Fruit fly (Drosophila melanogaster) whole organism, wandering third instar larva: ENCODE measurements around the gene mAChR-C.
A peak's percentile ranks its signal among the peaks of the same experiment; 100 is the strongest.

ENCODE experiments used
- CG32264 ChIP-seq: fragments of 200-800 bp; sonication (Bioruptor generic); optimal IDR thresholded peaks from 2 replicates; lab custom pipeline; 2016; ENCODE audit warnings: missing biosample characterization, missing genetic modification characterization
- CG9705 ChIP-seq: fragments of 200-800 bp; sonication (Bioruptor generic); optimal IDR thresholded peaks from 2 replicates; lab custom pipeline; 2018; ENCODE audit warnings: missing biosample characterization, mild to moderate bottlenecking, missing genetic modification characterization
- CrebA ChIP-seq: fragments of 200-800 bp; sonication (Bioruptor generic); optimal IDR thresholded peaks from 2 replicates; lab custom pipeline; 2016; ENCODE audit warnings: missing biosample characterization, mild to moderate bottlenecking, missing genetic modification characterization, borderline replicate concordance
- Dfd ChIP-seq: fragments of >200 bp; optimal IDR thresholded peaks from 2 replicates; lab custom pipeline; 2017; ENCODE audit warnings: missing biosample characterization, missing genetic modification characterization
- Dif ChIP-seq: fragments of 200-275, 200-300 bp; sonication (Bioruptor generic); optimal IDR thresholded peaks from 2 replicates; lab custom pipeline; 2018; ENCODE audit warnings: missing biosample characterization, missing genetic modification characterization; ENCODE audit not compliant: partially characterized antibody
- GATAd ChIP-seq: sonication (Bioruptor generic); optimal IDR thresholded peaks from 2 replicates; lab custom pipeline; 2016; ENCODE audit warnings: missing biosample characterization, missing genetic modification characterization
- HLH106 ChIP-seq: fragments of 200-800 bp; optimal IDR thresholded peaks from 3 replicates; lab custom pipeline; 2019; ENCODE audit warnings: missing biosample characterization, mild to moderate bottlenecking, missing genetic modification characterization, moderate library complexity
- Hnf4 ChIP-seq: fragments of 200-800 bp; sonication (Bioruptor generic); optimal IDR thresholded peaks from 2 replicates; lab custom pipeline; 2016; ENCODE audit warnings: missing biosample characterization, mild to moderate bottlenecking, missing genetic modification characterization
- Hr78 ChIP-seq: fragments of >200 bp; optimal IDR thresholded peaks from 2 replicates; lab custom pipeline; 2017; ENCODE audit warnings: missing biosample characterization, missing genetic modification characterization
- Hr83 ChIP-seq: fragments of 200-300 bp; sonication (Bioruptor generic); optimal IDR thresholded peaks from 2 replicates; lab custom pipeline; 2016; ENCODE audit warnings: missing biosample characterization, mild to moderate bottlenecking, missing genetic modification characterization, moderate library complexity; ENCODE audit not compliant: poor library complexity, severe bottlenecking
- Jra ChIP-seq: sonication (Bioruptor generic); optimal IDR thresholded peaks from 2 replicates; lab custom pipeline; 2016; ENCODE audit warnings: missing biosample characterization, missing genetic modification characterization
- Mio ChIP-seq: sonication (Bioruptor generic); optimal IDR thresholded peaks from 2 replicates; lab custom pipeline; 2016; ENCODE audit warnings: missing biosample characterization, missing genetic modification characterization
- Myc ChIP-seq: fragments of >200 bp; optimal IDR thresholded peaks from 2 replicates; lab custom pipeline; 2017
- N ChIP-seq: fragments of >200 bp; optimal IDR thresholded peaks from 2 replicates; lab custom pipeline; 2018; ENCODE audit warnings: missing biosample characterization, missing external identifiers, missing genetic modification characterization
- OdsH ChIP-seq: fragments of 200-800 bp; sonication (Bioruptor generic); optimal IDR thresholded peaks from 2 replicates; lab custom pipeline; 2016; ENCODE audit warnings: missing biosample characterization, mild to moderate bottlenecking, missing genetic modification characterization
- Rel ChIP-seq, 2 experiments: fragments of 200-800 bp; sonication (Bioruptor generic) in 1 of 2; optimal IDR thresholded peaks; 2 replicates in 1 of 2; 3 replicates in 1 of 2; lab custom pipeline; 2016 to 2019; ENCODE audit warnings: mild to moderate bottlenecking in 2 of 2, missing biosample characterization in 2 of 2, missing genetic modification characterization in 2 of 2, moderate library complexity in 1 of 2
- Sp1 ChIP-seq: fragments of 200-800 bp; sonication (Bioruptor generic); optimal IDR thresholded peaks from 3 replicates; lab custom pipeline; 2019; ENCODE audit warnings: missing biosample characterization, mild to moderate bottlenecking, missing genetic modification characterization, moderate library complexity
- Vsx2 ChIP-seq: fragments of 200-300, 225-300 bp; sonication (Bioruptor generic); optimal IDR thresholded peaks from 2 replicates; lab custom pipeline; 2018; ENCODE audit warnings: missing biosample characterization, missing genetic modification characterization; ENCODE audit not compliant: partially characterized antibody
- br ChIP-seq: fragments of 200-800 bp; sonication (Bioruptor generic); optimal IDR thresholded peaks from 2 replicates; lab custom pipeline; 2016; ENCODE audit warnings: missing biosample characterization, missing genetic modification characterization
- brk ChIP-seq: fragments of 200-800 bp; sonication (Bioruptor generic); optimal IDR thresholded peaks from 2 replicates; lab custom pipeline; 2016; ENCODE audit warnings: missing biosample characterization, mild to moderate bottlenecking, missing genetic modification characterization
- dl ChIP-seq, 2 experiments: fragments of 175-275, 200-275 bp in 1 of 2; fragments of 200-275 bp in 1 of 2; sonication (Bioruptor generic); optimal IDR thresholded peaks; lab custom pipeline; 2018; ENCODE audit warnings: mild to moderate bottlenecking in 2 of 2, missing biosample characterization in 2 of 2, missing genetic modification characterization in 2 of 2, moderate library complexity in 2 of 2; ENCODE audit not compliant: partially characterized antibody in 2 of 2, insufficient read depth in 1 of 2
- dmrt93B ChIP-seq: fragments of 200-800 bp; sonication (Bioruptor generic); optimal IDR thresholded peaks from 2 replicates; lab custom pipeline; 2018; ENCODE audit warnings: missing biosample characterization, mild to moderate bottlenecking, missing genetic modification characterization
- dsf ChIP-seq: sonication (Bioruptor generic); optimal IDR thresholded peaks from 2 replicates; lab custom pipeline; 2016; ENCODE audit warnings: missing biosample characterization, missing genetic modification characterization, borderline replicate concordance
- ey ChIP-seq: fragments of 200-800 bp; sonication (Bioruptor generic); optimal IDR thresholded peaks from 2 replicates; lab custom pipeline; 2016; ENCODE audit warnings: missing biosample characterization, missing genetic modification characterization
- foxo ChIP-seq, 2 experiments: fragments of 200-800 bp; sonication (Bioruptor generic); optimal IDR thresholded peaks; 2 replicates in 1 of 2; 3 replicates in 1 of 2; lab custom pipeline; 2016 to 2017; ENCODE audit warnings: missing biosample characterization in 2 of 2, missing genetic modification characterization in 2 of 2
- fru ChIP-seq: fragments of 200-800 bp; sonication (Bioruptor generic); optimal IDR thresholded peaks from 3 replicates; lab custom pipeline; 2016; ENCODE audit warnings: missing biosample characterization, mild to moderate bottlenecking, missing genetic modification characterization
- h ChIP-seq: fragments of 200-800 bp; sonication (Bioruptor generic); optimal IDR thresholded peaks from 3 replicates; lab custom pipeline; 2016; ENCODE audit warnings: missing biosample characterization, mild to moderate bottlenecking, missing genetic modification characterization
- jim ChIP-seq: fragments of 175-275, 200-325 bp; sonication (Bioruptor generic); optimal IDR thresholded peaks from 2 replicates; lab custom pipeline; 2016; ENCODE audit warnings: missing biosample characterization, mild to moderate bottlenecking, missing genetic modification characterization
- lola ChIP-seq: fragments of >200 bp; optimal IDR thresholded peaks from 2 replicates; lab custom pipeline; 2017; ENCODE audit warnings: missing biosample characterization, missing genetic modification characterization
- pan ChIP-seq: fragments of >200 bp; optimal IDR thresholded peaks from 2 replicates; lab custom pipeline; 2017
- psq ChIP-seq: fragments of 200-800 bp; sonication (Bioruptor generic); optimal IDR thresholded peaks from 3 replicates; lab custom pipeline; 2017; ENCODE audit warnings: missing biosample characterization, mild to moderate bottlenecking, missing genetic modification characterization, moderate library complexity
- rgr ChIP-seq: fragments of 200-800 bp; sonication (Bioruptor generic); optimal IDR thresholded peaks from 3 replicates; lab custom pipeline; 2016; ENCODE audit warnings: missing biosample characterization, mild to moderate bottlenecking, missing genetic modification characterization
- sage ChIP-seq: fragments of 200-800 bp; sonication (Bioruptor generic); optimal IDR thresholded peaks from 2 replicates; lab custom pipeline; 2016; ENCODE audit warnings: missing biosample characterization, mild to moderate bottlenecking, missing genetic modification characterization
- sv ChIP-seq: fragments of 200-800 bp; sonication (Bioruptor generic); optimal IDR thresholded peaks from 3 replicates; lab custom pipeline; 2016; ENCODE audit warnings: missing biosample characterization, missing genetic modification characterization
- tai ChIP-seq: sonication (Bioruptor generic); optimal IDR thresholded peaks from 2 replicates; lab custom pipeline; 2016; ENCODE audit warnings: missing biosample characterization, missing genetic modification characterization
- usp ChIP-seq: fragments of >200 bp; optimal IDR thresholded peaks from 2 replicates; lab custom pipeline; 2017; ENCODE audit warnings: missing biosample characterization, missing genetic modification characterization
- woc ChIP-seq: sonication (Bioruptor generic); optimal IDR thresholded peaks from 2 replicates; lab custom pipeline; 2016; ENCODE audit warnings: missing biosample characterization, mild to moderate bottlenecking, missing genetic modification characterization

mAChR-C gene

dm6 chrX:6863289-6863938, 30.9 kb upstream of the mAChR-C start, which contains the start of gene CG43736 (continued):
- TF ChIP-seq HLH106 (tag; lab: Kevin White, UChicago) (peak; percentile 95), GATAd (GFP tag; lab: Kevin White, UChicago) (no peak), brk (GFP tag; lab: Kevin White, UChicago) (peak; percentile 23), CG32264 (GFP tag; lab: Kevin White, UChicago) (peak; percentile 70), jim (GFP tag; lab: Kevin White, UChicago) (no peak), Hnf4 (peak; percentile 81)

dm6 chrX:6862521-6863288, 30.2 kb upstream of the mAChR-C start:
- TF ChIP-seq dl (GFP tag; optimal IDR thresholded peaks at IDR 0.05; lab: Kevin White, UChicago; ENCODE audit: insufficient read depth in 1 of 2, partially characterized antibody in 2 of 2) (no peak), br (GFP tag; lab: Kevin White, UChicago) (peak; percentile 14), Dif (GFP tag; lab: Kevin White, UChicago) (no peak), sv (GFP tag; lab: Kevin White, UChicago) (no peak), Rel (GFP tag; optimal IDR thresholded peaks at IDR 0.05; lab: Kevin White, UChicago) (no peak), Rel (tag; optimal IDR thresholded peaks at IDR 0.05; lab: Kevin White, UChicago) (peak; percentile 50), CG9705 (no peak), h (GFP tag; lab: Kevin White, UChicago) (peak; percentile 8), Jra (GFP tag; lab: Kevin White, UChicago) (peak; percentile 30), psq (GFP tag; lab: Kevin White, UChicago) (peak; percentile 95), jim (GFP tag; lab: Kevin White, UChicago) (no peak), Myc (lab: Kevin White, UChicago) (no peak), brk (GFP tag; lab: Kevin White, UChicago) (no peak), pan (lab: Kevin White, UChicago) (no peak), GATAd (GFP tag; lab: Kevin White, UChicago) (no peak), Hr78 (no peak), Hr83 (GFP tag; lab: Kevin White, UChicago) (no peak), sage (peak; percentile 67), Mio (GFP tag; lab: Kevin White, UChicago) (no peak), dsf (no peak), HLH106 (tag; lab: Kevin White, UChicago) (no peak), Vsx2 (peak; percentile 69), tai (GFP tag; lab: Kevin White, UChicago) (peak; percentile 15), Dfd (no peak), rgr (peak; percentile 21), N (GFP tag; lab: Kevin White, UChicago) (peak; percentile 28), Sp1 (no peak), CG32264 (GFP tag; lab: Kevin White, UChicago) (no peak)

DNA sequence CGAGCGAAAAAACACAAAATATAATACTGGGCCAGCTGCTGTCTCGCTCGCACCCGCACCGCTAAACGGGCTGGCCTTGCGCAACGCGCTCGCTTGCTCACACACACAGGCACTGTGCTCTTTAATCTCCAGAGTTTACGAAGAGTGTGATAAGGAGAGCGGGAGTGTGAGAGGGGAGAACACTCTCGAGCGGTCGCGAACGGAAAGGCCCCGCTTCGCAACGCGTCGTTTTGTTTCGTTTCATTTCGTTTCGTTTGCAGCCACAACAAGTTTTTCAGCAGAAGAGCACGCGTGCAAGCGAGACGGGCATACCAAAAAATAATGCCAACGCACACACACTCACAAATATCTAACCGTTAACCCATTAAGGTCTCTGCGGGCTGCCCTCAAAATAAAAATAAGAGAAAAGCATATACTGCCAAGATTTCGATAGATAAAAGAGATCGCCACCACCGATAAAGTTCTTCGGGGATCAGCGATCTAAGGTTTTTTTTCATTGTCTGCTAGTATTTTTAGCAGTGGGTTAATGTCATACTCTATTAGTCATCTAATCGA, 29.1 kb upstream of the mAChR-C start:
- peak; percentile 85 for TF ChIP-seq HLH106 (tag; lab: Kevin White, UChicago)
- peak; percentile 49 for TF ChIP-seq woc (GFP tag; lab: Kevin White, UChicago)
- no peak for TF ChIP-seq dsf
- TF ChIP-seq tai (GFP tag; lab: Kevin White, UChicago) = peak; percentile 62
- no peak for TF ChIP-seq usp
- TF ChIP-seq Sp1 = peak; percentile 81
- TF ChIP-seq lola = no peak
- TF ChIP-seq br (GFP tag; lab: Kevin White, UChicago) = peak; percentile 80
- TF ChIP-seq sage = no peak
- peak; percentile 14 for TF ChIP-seq CG9705
- peak; percentile 77 for TF ChIP-seq Dif (GFP tag; lab: Kevin White, UChicago)
- TF ChIP-seq Hr78 = no peak
- TF ChIP-seq sv (GFP tag; lab: Kevin White, UChicago) = no peak
- TF ChIP-seq Hnf4 = peak; percentile 69
- no peak for TF ChIP-seq Myc (lab: Kevin White, UChicago)
- peak; percentile 72 for TF ChIP-seq h (GFP tag; lab: Kevin White, UChicago)
- no peak for TF ChIP-seq CrebA (GFP tag; lab: Kevin White, UChicago)
- peak; percentile 26 to 36 for TF ChIP-seq dl (GFP tag; optimal IDR thresholded peaks at IDR 0.05; lab: Kevin White, UChicago; ENCODE audit: insufficient read depth in 1 of 2, partially characterized antibody in 2 of 2)
- peak; percentile 64 for TF ChIP-seq ey (GFP tag; lab: Kevin White, UChicago)
- peak; percentile 52 for TF ChIP-seq OdsH (GFP tag; lab: Kevin White, UChicago)
- TF ChIP-seq pan (lab: Kevin White, UChicago) = no peak
- peak; percentile 47 for TF ChIP-seq GATAd (GFP tag; lab: Kevin White, UChicago)
- peak; percentile 77 for TF ChIP-seq fru
- TF ChIP-seq foxo (GFP tag; optimal IDR thresholded peaks at IDR 0.05; lab: Kevin White, UChicago) = peak; percentile 61 to 66
- TF ChIP-seq Dfd = no peak
- peak; percentile 63 for TF ChIP-seq rgr
- TF ChIP-seq brk (GFP tag; lab: Kevin White, UChicago) = no peak
- TF ChIP-seq Jra (GFP tag; lab: Kevin White, UChicago) = peak; percentile 75
- TF ChIP-seq CG32264 (GFP tag; lab: Kevin White, UChicago) = peak; percentile 78
- peak; percentile 54 for TF ChIP-seq Hr83 (GFP tag; lab: Kevin White, UChicago)
- peak; percentile 87 for TF ChIP-seq dmrt93B (GFP tag; lab: Kevin White, UChicago)
- no peak for TF ChIP-seq N (GFP tag; lab: Kevin White, UChicago)
- TF ChIP-seq psq (GFP tag; lab: Kevin White, UChicago) = peak; percentile 87
- TF ChIP-seq Vsx2 = peak; percentile 47
